Fruit fly (Drosophila melanogaster): ENCODE measurements around the gene wol.

- TF ChIP-seq Hr38 (GFP tag; optimal IDR thresholded peaks at IDR 0.05) (no peak), CG15336 (GFP tag; IDR thresholded peaks at IDR 0.05) (no peak), Gug (GFP tag; IDR thresholded peaks at IDR 0.05) (no peak)
Observed at dm6 chr2L:8351864-8352263, 49.1 kb upstream of the wol start, which contains the start of gene Mur29B.

Data from whole organism, prepupa.